Worm (Caenorhabditis elegans): ENCODE results near the gene ttr-10.

The ttr-10 gene

DNA sequence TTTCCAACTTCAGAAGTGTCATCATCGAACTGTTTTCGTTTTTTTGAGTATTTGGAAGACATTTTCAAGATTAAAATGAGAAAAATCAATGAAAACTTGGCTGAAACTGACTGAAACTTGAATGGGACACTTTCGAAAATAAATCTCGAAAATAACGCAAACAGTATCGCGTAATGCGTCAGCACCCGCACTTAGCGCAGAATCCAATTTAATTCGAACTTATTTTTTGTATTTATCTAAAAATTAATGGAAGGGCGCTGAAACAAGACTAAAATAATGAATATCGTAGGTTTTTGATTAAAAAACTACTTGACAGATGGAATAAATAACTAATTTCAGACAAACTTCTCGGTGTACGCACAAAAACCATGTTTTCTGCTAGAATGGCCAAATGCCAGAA is 21.8 kb upstream of the ttr-10 start, which contains the start of the genes snu-66 and ints-9 (continued):
- TF ChIP-seq sma-3 (GFP tag; optimal IDR thresholded peaks at IDR 0.05) (peak; percentile 52), peb-1 (tag; optimal IDR thresholded peaks at IDR 0.05) (no peak), ztf-11 (tag; optimal IDR thresholded peaks at IDR 0.05) (no peak), C34F6.9 (tag; optimal IDR thresholded peaks at IDR 0.05) (peak; percentile 86), lin-39 (tag; optimal IDR thresholded peaks at IDR 0.05) (no peak), skn-1 (tag; optimal IDR thresholded peaks at IDR 0.05) (no peak), unc-62 (GFP tag; optimal IDR thresholded peaks at IDR 0.05) (no peak), zag-1 (tag; optimal IDR thresholded peaks at IDR 0.05) (no peak), nhr-11 (tag; optimal IDR thresholded peaks at IDR 0.05) (no peak)

DNA sequence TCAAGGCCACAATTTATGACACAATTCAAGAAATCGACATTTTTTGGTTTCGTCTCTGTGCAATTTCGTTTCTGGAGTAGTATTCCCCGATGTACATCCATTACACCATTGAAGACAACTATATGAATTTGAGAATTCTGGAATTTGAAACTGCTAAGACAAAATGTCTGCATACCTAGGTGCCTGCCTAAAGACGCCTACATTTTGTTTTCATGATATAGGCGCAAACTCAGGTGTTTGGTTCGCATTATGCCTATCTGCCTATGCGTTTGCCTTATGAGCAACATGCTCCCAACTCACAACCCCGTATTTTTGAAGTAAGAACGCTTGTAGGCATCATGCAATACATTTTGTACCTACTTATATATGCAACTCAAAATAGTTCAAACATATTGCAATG is 17.2 kb upstream of the ttr-10 start, which contains the start of gene F19F10.14:
Gene F19F10.14 (minus strand): TSS at position 101 of the 400 bp plus-strand sequence.
- no peak for TF ChIP-seq elt-3 (tag; optimal IDR thresholded peaks at IDR 0.05)
- no peak for TF ChIP-seq skn-1 (tag; optimal IDR thresholded peaks at IDR 0.05)
- no peak for TF ChIP-seq dmd-4 (tag; optimal IDR thresholded peaks at IDR 0.05)
- no peak for TF ChIP-seq sma-3 (GFP tag; optimal IDR thresholded peaks at IDR 0.05)
- no peak for TF ChIP-seq Y55F3AM.14 (GFP tag; optimal IDR thresholded peaks at IDR 0.05)
- TF ChIP-seq nhr-6 (tag; optimal IDR thresholded peaks at IDR 0.05): no peak
- TF ChIP-seq unc-55 (GFP tag; optimal IDR thresholded peaks at IDR 0.05): no peak
- TF ChIP-seq sem-4 (tag; optimal IDR thresholded peaks at IDR 0.05): no peak
- no peak for TF ChIP-seq elt-1 (tag; optimal IDR thresholded peaks at IDR 0.05)
- no peak for TF ChIP-seq R02D3.7 (tag; optimal IDR thresholded peaks at IDR 0.05)
- no peak for TF ChIP-seq lin-39 (tag; optimal IDR thresholded peaks at IDR 0.05)
- TF ChIP-seq gmeb-1 (tag; optimal IDR thresholded peaks at IDR 0.05): no peak
- TF ChIP-seq ztf-1 (GFP tag; conservative IDR thresholded peaks at IDR 0.05): no peak

DNA sequence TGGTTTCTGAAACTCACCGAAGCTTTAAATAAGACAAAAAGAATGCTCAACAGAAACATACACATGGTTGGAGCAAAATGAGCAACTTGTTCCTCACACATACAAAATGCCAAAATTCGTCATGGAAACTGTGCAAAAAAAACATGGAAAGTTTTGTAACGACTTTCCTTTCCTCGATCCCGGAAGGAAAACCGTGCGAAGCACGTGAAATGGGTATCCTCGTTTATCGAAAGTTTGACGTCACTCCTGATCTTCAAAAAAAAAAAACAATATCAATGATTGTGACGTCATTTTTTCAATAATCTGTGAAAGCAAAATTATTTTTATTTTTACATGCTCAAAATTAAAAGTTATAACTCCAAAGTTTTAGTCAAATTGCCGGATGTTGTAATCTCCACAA is 16.6 kb upstream of the ttr-10 start, which contains the start of gene clec-212:
Gene clec-212 (minus strand): TSS at position 101 of the 400 bp plus-strand sequence.
- TF ChIP-seq nhr-129 (tag; optimal IDR thresholded peaks at IDR 0.05): no peak
- TF ChIP-seq egl-27 (tag; optimal IDR thresholded peaks at IDR 0.05): no peak
- no peak for TF ChIP-seq C34F6.9 (tag; optimal IDR thresholded peaks at IDR 0.05)
- TF ChIP-seq nhr-23 (tag; optimal IDR thresholded peaks at IDR 0.05): no peak
- no peak for TF ChIP-seq lin-13 (GFP tag; optimal IDR thresholded peaks at IDR 0.05)
- no peak for TF ChIP-seq nhr-10 (tag; optimal IDR thresholded peaks at IDR 0.05)
- TF ChIP-seq peb-1 (tag; optimal IDR thresholded peaks at IDR 0.05): no peak
- no peak for TF ChIP-seq zag-1 (tag; optimal IDR thresholded peaks at IDR 0.05)
- TF ChIP-seq nhr-237 (tag; optimal IDR thresholded peaks at IDR 0.05): no peak

DNA sequence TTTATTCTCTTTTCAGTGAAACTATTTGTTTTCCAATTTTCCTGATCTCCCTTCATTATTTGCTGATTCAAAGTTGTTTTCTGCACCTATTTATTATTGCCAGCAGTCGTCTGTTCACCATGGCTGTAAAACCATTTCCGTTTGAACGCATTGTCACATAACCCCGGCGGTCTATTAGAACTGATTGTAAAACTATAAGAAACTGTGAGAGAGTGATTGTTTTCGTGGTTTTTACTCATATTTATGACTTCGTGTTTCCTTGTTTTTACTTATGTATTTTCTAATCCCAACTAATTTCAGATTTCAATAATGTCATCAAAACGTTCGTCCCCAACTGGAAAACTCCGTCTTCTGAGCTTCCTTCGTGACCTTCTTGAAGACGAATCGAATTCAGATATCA is 9.2 kb upstream of the ttr-10 start, which contains the start of gene F19F10.1:
Gene F19F10.1 (plus strand): TSS at position 301 of the 400 bp plus-strand sequence.
- TF ChIP-seq unc-62 (GFP tag; optimal IDR thresholded peaks at IDR 0.05) (no peak), nhr-23 (tag; optimal IDR thresholded peaks at IDR 0.05) (no peak), aly-2 (tag; optimal IDR thresholded peaks at IDR 0.05) (no peak), Y55F3AM.14 (GFP tag; optimal IDR thresholded peaks at IDR 0.05) (no peak), sma-3 (GFP tag; optimal IDR thresholded peaks at IDR 0.05) (no peak)

DNA sequence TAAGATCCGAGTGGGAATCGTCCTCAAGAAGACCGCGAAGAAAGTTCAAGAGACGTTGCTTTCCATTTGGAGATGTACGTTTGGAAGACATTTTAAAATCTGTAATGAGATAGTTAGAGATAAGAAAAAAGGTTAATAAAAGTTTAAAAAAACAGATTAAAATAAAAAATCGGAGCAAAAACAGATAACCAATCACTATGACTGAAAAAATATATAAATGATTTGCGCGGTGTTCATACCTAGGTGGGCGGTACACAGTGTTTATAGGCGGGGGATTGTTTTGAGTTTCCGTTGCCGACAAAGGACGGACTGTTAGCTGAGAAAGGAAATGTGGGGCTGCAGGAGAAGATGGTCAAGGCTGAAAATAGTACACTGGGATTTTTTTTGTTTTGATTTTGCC is 5.0 kb upstream of the ttr-10 start, which contains the start of gene ets-7:
Gene ets-7 (minus strand): TSS at position 101 of the 400 bp plus-strand sequence.
- no peak for TF ChIP-seq alr-1 (tag; optimal IDR thresholded peaks at IDR 0.05)
- no peak for TF ChIP-seq snpc-4 (tag; optimal IDR thresholded peaks at IDR 0.05)
- TF ChIP-seq gmeb-1 (tag; optimal IDR thresholded peaks at IDR 0.05): no peak
- no peak for TF ChIP-seq unc-55 (GFP tag; optimal IDR thresholded peaks at IDR 0.05)
- no peak for TF ChIP-seq ama-1 (optimal IDR thresholded peaks at IDR 0.05)
- TF ChIP-seq F13H6.1 (tag; optimal IDR thresholded peaks at IDR 0.05): no peak
- TF ChIP-seq Y55F3AM.14 (GFP tag; optimal IDR thresholded peaks at IDR 0.05): no peak
- TF ChIP-seq peb-1 (tag; optimal IDR thresholded peaks at IDR 0.05): no peak
- no peak for TF ChIP-seq nhr-6 (tag; optimal IDR thresholded peaks at IDR 0.05)
- no peak for TF ChIP-seq nhr-10 (tag; optimal IDR thresholded peaks at IDR 0.05)
- TF ChIP-seq ceh-82 (tag; optimal IDR thresholded peaks at IDR 0.05): no peak
- TF ChIP-seq mab-5 (tag; optimal IDR thresholded peaks at IDR 0.05): no peak
- no peak for TF ChIP-seq nhr-12 (tag; optimal IDR thresholded peaks at IDR 0.05)
- no peak for TF ChIP-seq nhr-11 (tag; optimal IDR thresholded peaks at IDR 0.05)
- TF ChIP-seq elt-1 (tag; optimal IDR thresholded peaks at IDR 0.05): no peak

DNA sequence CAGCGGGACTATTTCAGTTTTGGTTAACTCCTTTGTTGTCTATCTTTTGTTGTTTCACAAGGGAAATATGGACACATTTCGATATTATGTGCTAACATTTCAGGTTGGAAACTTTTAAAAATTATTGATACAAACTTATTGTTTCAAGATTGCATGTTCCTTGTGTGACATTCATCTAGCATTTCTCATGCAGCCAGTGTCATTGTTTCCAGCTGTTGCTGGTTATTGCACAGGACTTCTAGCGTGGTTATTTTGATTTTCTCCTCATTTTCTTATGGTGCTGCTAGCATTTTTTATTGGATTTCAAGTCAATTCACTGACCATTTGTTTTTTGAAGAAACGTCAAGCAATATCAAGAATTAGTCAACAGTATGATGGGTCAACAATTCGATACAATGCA is 2.2 kb upstream of the ttr-10 start:
- TF ChIP-seq sma-9 (GFP tag; optimal IDR thresholded peaks at IDR 0.05) (no peak), sma-9 (tag; optimal IDR thresholded peaks at IDR 0.05) (no peak), blmp-1 (tag; optimal IDR thresholded peaks at IDR 0.05; ENCODE audit: insufficient read depth) (no peak), aly-2 (tag; optimal IDR thresholded peaks at IDR 0.05) (no peak), nhr-6 (tag; optimal IDR thresholded peaks at IDR 0.05) (no peak), lsy-2 (tag; optimal IDR thresholded peaks at IDR 0.05) (no peak), ztf-1 (GFP tag; conservative IDR thresholded peaks at IDR 0.05) (no peak), nhr-10 (tag; optimal IDR thresholded peaks at IDR 0.05) (no peak), mdl-1 (tag; optimal IDR thresholded peaks at IDR 0.05) (no peak), skn-1 (tag; optimal IDR thresholded peaks at IDR 0.05) (no peak), ZK546.5 (tag; optimal IDR thresholded peaks at IDR 0.05) (no peak)

Measured in whole organism, L2 larva.